Worm (Caenorhabditis elegans): Measurements from ENCODE around the gene nhr-115.
"Not testable (repeated sequence)": the region's sequence is repeated elsewhere in the genome, so short reads cannot be mapped to it uniquely, and the experiment has no call there.

- not testable (repeated sequence) for TF ChIP-seq flt-1 (GFP tag; IDR thresholded peaks at IDR 0.05); hmg-4 (GFP tag; optimal IDR thresholded peaks at IDR 0.05); ama-1 (optimal IDR thresholded peaks at IDR 0.05); tbx-37 (GFP tag; conservative IDR thresholded peaks at IDR 0.05); aly-1 (tag; optimal IDR thresholded peaks at IDR 0.05)
These were observed 30.1 kb downstream of the nhr-115 start, which contains the start of gene pud-1.2 for ce11 chrV:2322466-2322865.
